Worm (Caenorhabditis elegans): ENCODE results near the gene ets-9.

Gene ets-9

DNA sequence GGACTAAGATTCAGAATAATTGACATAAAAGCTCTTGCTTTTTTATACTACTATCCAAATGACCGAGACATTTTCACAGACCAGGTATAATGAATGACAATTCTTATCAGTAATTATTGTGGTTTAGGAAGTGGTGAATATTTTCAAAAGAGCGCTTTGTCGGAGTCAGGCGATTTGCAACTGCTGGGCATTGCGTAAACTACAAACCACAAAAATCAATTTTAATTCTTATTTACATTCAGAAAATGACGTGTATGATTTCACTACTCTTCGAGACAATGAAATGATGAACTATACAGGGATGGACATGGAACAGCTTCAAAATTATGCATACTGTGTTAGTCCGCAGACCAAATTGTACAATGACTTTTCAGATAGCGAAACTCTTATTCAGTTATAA lies 5.0 kb downstream of the ets-9 start:
- TF ChIP-seq tbx-37 (GFP tag; conservative IDR thresholded peaks at IDR 0.05), result no peak
- TF ChIP-seq ama-1 (optimal IDR thresholded peaks at IDR 0.05), result no peak
- TF ChIP-seq hmg-4 (GFP tag; optimal IDR thresholded peaks at IDR 0.05), result no peak
- no peak for TF ChIP-seq ceh-13 (GFP tag; optimal IDR thresholded peaks at IDR 0.05)
- TF ChIP-seq B0310.2 (tag; optimal IDR thresholded peaks at IDR 0.05), result no peak
- TF ChIP-seq flt-1 (GFP tag; IDR thresholded peaks at IDR 0.05), result no peak
- TF ChIP-seq scrt-1 (GFP tag; IDR thresholded peaks at IDR 0.05), result no peak

DNA sequence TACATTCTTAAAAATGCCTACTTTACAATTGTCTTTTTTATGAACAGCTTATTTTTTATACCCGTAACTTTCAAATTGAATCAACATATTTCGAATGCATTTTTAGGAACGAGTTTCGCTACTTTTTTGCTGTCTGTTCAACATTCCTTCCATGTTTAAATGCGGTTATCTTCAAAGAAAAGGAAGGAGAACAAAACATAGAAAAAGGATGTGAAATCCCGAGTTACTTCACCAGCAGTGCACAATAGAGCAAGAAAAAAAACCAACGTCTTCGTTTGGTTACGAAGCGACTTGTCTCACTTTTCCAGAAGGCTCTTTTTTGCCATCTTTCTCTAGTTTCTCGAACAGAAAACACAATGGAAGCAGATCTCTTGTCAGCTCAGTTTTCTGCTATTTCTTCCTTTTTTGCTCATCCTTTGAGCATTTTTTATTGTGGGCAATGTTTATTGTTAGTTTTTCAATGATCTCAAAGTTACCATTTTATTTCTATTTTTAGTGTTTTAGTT lies 6.2 kb downstream of the ets-9 start, which contains the start of gene cka-2:
Gene cka-2 (plus strand): TSS at position 456 of the 506 bp plus-strand sequence.
- no peak for TF ChIP-seq sea-1 (GFP tag; conservative IDR thresholded peaks at IDR 0.05)
- TF ChIP-seq ceh-13 (GFP tag; optimal IDR thresholded peaks at IDR 0.05), result no peak
- TF ChIP-seq ceh-36 (tag; optimal IDR thresholded peaks at IDR 0.05), result no peak
- no peak for TF ChIP-seq F13C5.2 (tag; optimal IDR thresholded peaks at IDR 0.05)
- no peak for TF ChIP-seq flt-1 (GFP tag; IDR thresholded peaks at IDR 0.05)
- TF ChIP-seq tra-4 (tag; optimal IDR thresholded peaks at IDR 0.05), result no peak
- TF ChIP-seq ama-1 (optimal IDR thresholded peaks at IDR 0.05), result no peak
- no peak for TF ChIP-seq hmbx-1 (tag; optimal IDR thresholded peaks at IDR 0.05)
- TF ChIP-seq tbx-37 (GFP tag; conservative IDR thresholded peaks at IDR 0.05), result no peak
- TF ChIP-seq hmg-4 (GFP tag; optimal IDR thresholded peaks at IDR 0.05), result no peak
- TF ChIP-seq ets-7 (tag; optimal IDR thresholded peaks at IDR 0.05), result no peak
- no peak for TF ChIP-seq scrt-1 (GFP tag; IDR thresholded peaks at IDR 0.05)
- no peak for TF ChIP-seq hnd-1 (tag; optimal IDR thresholded peaks at IDR 0.05)
- no peak for TF ChIP-seq aly-1 (tag; optimal IDR thresholded peaks at IDR 0.05)
- no peak for TF ChIP-seq B0310.2 (tag; optimal IDR thresholded peaks at IDR 0.05)
- no peak for TF ChIP-seq tbx-11 (GFP tag; IDR thresholded peaks at IDR 0.05)
- no peak for TF ChIP-seq pes-1 (GFP tag; IDR thresholded peaks at IDR 0.05)

DNA sequence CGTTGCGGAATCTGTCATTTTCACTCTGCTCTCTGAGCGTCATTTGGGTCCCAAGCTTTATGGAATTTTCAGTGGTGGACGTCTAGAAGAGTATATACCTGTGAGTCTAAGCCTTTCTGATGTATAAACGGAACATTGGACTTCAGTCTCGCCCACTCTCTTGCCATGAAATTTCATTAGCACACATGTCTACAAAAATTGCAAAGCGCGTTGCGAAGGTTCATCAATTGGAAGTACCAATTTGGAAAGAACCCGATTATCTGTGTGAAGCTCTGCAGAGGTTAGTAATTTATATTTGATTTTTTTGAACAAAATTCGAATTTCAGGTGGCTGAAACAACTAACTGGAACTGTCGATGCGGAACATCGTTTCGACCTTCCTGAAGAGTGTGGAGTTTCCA lies 10.3 kb downstream of the ets-9 start:
- no peak for TF ChIP-seq tbx-37 (GFP tag; conservative IDR thresholded peaks at IDR 0.05)

DNA sequence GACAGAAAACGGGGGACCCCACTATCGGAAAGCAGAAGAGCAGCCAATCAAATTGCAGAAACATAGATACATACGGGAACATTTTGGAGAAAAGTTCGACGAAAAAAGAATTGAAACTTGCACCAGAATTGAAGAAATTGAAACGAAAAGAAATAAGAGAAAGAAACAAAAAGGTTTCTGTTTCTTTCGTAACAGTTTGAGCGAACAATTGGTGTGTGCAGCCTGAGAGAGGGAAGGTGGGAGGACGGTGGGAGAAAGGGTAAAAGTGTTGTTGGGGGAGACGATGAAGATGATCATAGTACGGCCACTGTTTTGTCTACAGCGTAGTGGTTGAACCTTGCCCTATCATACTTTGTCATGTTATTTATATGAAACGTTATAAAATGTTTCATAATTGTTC lies 15.5 kb downstream of the ets-9 start:
- TF ChIP-seq hmbx-1 (tag; optimal IDR thresholded peaks at IDR 0.05), result no peak

DNA sequence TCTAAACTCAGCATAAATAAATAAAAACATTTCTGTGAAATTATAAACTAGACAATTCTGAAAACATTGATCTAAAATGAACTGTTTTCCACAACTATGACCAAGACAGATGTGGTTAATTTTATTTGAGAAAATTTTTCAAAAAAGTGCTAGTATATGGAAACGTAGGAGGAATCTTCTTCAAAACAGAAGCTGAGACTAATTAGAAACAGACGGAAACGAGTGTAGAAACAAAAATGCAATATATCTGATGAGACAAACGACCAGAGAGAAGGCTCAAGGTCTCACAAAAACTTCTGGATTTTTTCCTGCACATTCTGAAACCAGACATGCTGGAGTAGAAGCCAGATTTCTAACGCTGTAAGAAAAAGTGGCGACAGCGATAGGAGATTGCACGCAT lies 16.4 kb downstream of the ets-9 start:
- TF ChIP-seq B0310.2 (tag; optimal IDR thresholded peaks at IDR 0.05) (no peak), hmbx-1 (tag; optimal IDR thresholded peaks at IDR 0.05) (no peak), ets-7 (tag; optimal IDR thresholded peaks at IDR 0.05) (no peak), hmg-4 (GFP tag; optimal IDR thresholded peaks at IDR 0.05) (no peak), scrt-1 (GFP tag; IDR thresholded peaks at IDR 0.05) (no peak), ceh-36 (tag; optimal IDR thresholded peaks at IDR 0.05) (no peak), ceh-13 (GFP tag; optimal IDR thresholded peaks at IDR 0.05) (no peak)

DNA sequence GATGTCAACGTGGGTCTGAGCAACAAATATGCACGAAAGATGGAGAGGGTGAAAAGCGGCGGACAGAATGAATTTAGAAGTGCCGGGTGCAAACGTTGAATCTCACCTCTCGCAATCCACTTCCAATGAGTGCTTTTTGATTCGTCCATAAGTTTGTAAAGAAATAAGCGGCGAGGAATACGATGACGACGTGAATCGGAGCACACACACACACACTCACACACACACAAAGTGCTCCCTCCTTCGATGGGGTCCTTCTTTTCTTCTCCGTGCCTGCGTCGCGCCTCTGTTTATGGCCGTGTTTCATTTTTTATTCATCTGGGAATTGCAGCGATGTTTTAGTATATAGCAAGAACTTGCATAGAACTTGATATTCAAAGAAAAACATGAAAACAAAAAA lies 17.9 kb downstream of the ets-9 start, which contains the start of gene paf-2:
Gene paf-2 (minus strand): TSS at position 290 of the 400 bp plus-strand sequence.
- TF ChIP-seq tra-4 (tag; optimal IDR thresholded peaks at IDR 0.05), result no peak
- TF ChIP-seq scrt-1 (GFP tag; IDR thresholded peaks at IDR 0.05), result no peak
- TF ChIP-seq tbx-11 (GFP tag; IDR thresholded peaks at IDR 0.05), result no peak
- no peak for TF ChIP-seq hmg-4 (GFP tag; optimal IDR thresholded peaks at IDR 0.05)
- TF ChIP-seq pes-1 (GFP tag; IDR thresholded peaks at IDR 0.05), result no peak
- no peak for TF ChIP-seq flt-1 (GFP tag; IDR thresholded peaks at IDR 0.05)
- no peak for TF ChIP-seq tbx-37 (GFP tag; conservative IDR thresholded peaks at IDR 0.05)
- no peak for TF ChIP-seq ceh-36 (tag; optimal IDR thresholded peaks at IDR 0.05)
- TF ChIP-seq ceh-13 (GFP tag; optimal IDR thresholded peaks at IDR 0.05), result no peak
- TF ChIP-seq hnd-1 (tag; optimal IDR thresholded peaks at IDR 0.05), result no peak

DNA sequence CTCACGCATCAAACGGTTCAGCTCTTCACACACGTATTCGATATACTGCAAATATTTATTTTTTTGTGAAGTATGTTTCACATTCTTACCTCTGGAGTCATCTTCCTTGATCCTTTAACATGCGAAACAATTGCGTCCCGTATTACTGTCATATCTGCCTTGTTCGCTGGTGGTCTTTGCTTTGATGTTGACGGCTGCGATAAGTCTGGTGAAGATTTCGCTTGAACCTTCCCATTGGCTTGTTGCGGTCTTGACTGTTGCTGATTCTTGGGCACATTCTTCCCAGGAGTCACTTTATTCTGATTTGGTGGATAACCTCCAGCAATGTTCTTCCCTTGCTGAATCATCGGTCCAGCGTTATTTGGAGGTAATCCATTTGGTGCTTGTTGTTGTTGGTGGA lies 23.7 kb downstream of the ets-9 start:
- TF ChIP-seq tra-4 (tag; optimal IDR thresholded peaks at IDR 0.05), result no peak
- TF ChIP-seq flt-1 (GFP tag; IDR thresholded peaks at IDR 0.05), result no peak
- no peak for TF ChIP-seq hmg-4 (GFP tag; optimal IDR thresholded peaks at IDR 0.05)
- TF ChIP-seq tbx-37 (GFP tag; conservative IDR thresholded peaks at IDR 0.05), result no peak
- no peak for TF ChIP-seq ceh-13 (GFP tag; optimal IDR thresholded peaks at IDR 0.05)
- TF ChIP-seq ceh-36 (tag; optimal IDR thresholded peaks at IDR 0.05), result no peak

DNA sequence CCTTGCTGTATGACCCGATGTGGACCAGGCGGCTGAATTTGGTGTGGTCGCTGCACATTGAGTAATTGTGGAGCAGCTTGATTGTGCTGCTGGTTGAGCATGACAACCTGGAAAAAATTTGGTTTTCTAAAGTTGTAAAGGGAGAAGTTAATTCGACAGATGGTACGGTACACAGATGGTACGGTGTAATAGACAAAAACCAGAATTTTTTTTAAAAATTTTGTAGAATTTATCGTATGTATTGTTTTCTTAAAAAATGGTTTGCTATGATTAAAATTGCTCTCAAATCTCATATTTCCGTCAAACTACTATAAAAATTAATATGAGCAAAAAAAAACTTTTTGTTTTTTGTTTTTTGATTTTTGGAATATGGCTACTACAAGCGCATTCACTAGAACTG lies 27.4 kb downstream of the ets-9 start, which contains the start of gene pqn-15:
Gene pqn-15 (minus strand): TSS at position 101 of the 400 bp plus-strand sequence.
- no peak for TF ChIP-seq sea-1 (GFP tag; conservative IDR thresholded peaks at IDR 0.05)
- no peak for TF ChIP-seq tbx-11 (GFP tag; IDR thresholded peaks at IDR 0.05)
- TF ChIP-seq ets-7 (tag; optimal IDR thresholded peaks at IDR 0.05), result no peak
- no peak for TF ChIP-seq ceh-13 (GFP tag; optimal IDR thresholded peaks at IDR 0.05)
- no peak for TF ChIP-seq ceh-36 (tag; optimal IDR thresholded peaks at IDR 0.05)
- no peak for TF ChIP-seq scrt-1 (GFP tag; IDR thresholded peaks at IDR 0.05)

DNA sequence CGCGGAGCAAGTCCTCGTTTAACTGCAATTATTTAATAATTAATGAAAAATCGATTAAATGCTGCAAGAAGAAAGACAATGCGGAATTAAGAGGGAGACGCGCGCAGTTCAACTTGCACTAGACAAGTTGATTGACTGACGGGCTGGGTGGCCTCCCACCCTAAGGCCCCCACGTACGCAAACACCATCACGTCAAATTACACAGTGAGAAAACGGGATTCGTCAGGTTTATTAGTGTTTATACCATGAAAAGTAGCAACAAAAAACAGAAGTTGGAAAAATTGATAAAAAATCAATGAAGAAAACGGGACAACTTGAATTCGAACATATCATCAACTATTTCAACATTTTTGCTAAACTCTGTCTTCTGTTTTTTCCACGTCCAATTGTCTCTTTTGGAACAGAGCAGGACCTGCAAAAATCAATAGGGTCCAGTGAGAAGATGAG lies 28.1 kb downstream of the ets-9 start:
- TF ChIP-seq tbx-37 (GFP tag; conservative IDR thresholded peaks at IDR 0.05) (peak; percentile 36; the same call in 1 of the 2 replicates), aly-1 (tag; optimal IDR thresholded peaks at IDR 0.05) (no peak), ceh-36 (tag; optimal IDR thresholded peaks at IDR 0.05) (peak; percentile 12)
